Worm (Caenorhabditis elegans): ENCODE results near the gene nhr-212.

The nhr-212 gene

ce11 chrV:534176-534575 lies 49.5 kb downstream of the nhr-212 start, which contains the start of gene nhr-132:
nhr-132 (plus strand) TSS chrV:534446.
- no peak for TF ChIP-seq W03F9.2 (tag; optimal IDR thresholded peaks at IDR 0.05)
- TF ChIP-seq dao-5 (tag; optimal IDR thresholded peaks at IDR 0.05) = no peak
- no peak for TF ChIP-seq him-1 (tag; optimal IDR thresholded peaks at IDR 0.05)
